Fruit fly (Drosophila melanogaster) whole organism, embryonic: ENCODE data around the gene CG31287.

ENCODE experiments used
- Asciz ChIP-seq: fragments of 200-800 bp; sonication (Bioruptor generic); optimal IDR thresholded peaks from 2 replicates; lab custom pipeline; 2017; ENCODE audit warnings: missing biosample characterization, mild to moderate bottlenecking, missing genetic modification characterization, missing genetic modification reagents
- Awh ChIP-seq: fragments of 200-800 bp; sonication (Bioruptor generic); IDR thresholded peaks from 2 replicates; pipeline ENCODE4, ENCODE4 v1.3.6; 2022; ENCODE audit warnings: missing biosample characterization, missing genetic modification characterization
- B-H2 ChIP-seq: fragments of 200-800 bp; sonication (Bioruptor generic); optimal IDR thresholded peaks from 2 replicates; lab custom pipeline; 2018; ENCODE audit warnings: missing biosample characterization, mild to moderate bottlenecking, missing genetic modification characterization
- CG1024 ChIP-seq: fragments of 200-800 bp; sonication (Bioruptor generic); IDR thresholded peaks from 2 replicates; pipeline ENCODE4 v1.3.6; 2022; ENCODE audit warnings: missing biosample characterization, missing genetic modification characterization
- CG10267 ChIP-seq: fragments of 200-800 bp; sonication (Bioruptor generic); optimal IDR thresholded peaks from 2 replicates; lab custom pipeline; 2018; ENCODE audit warnings: missing biosample characterization, mild to moderate bottlenecking, missing genetic modification characterization, moderate library complexity
- CG10366 ChIP-seq: fragments of 200-800 bp; sonication (Bioruptor generic); IDR thresholded peaks from 2 replicates; pipeline ENCODE4 v1.3.6; 2022; ENCODE audit warnings: missing biosample characterization, missing genetic modification characterization
- CG10654 ChIP-seq: fragments of 200-800 bp; sonication (Bioruptor generic); optimal IDR thresholded peaks from 2 replicates; lab custom pipeline; 2016; ENCODE audit warnings: missing biosample characterization, missing genetic modification characterization
- CG10959 ChIP-seq: fragments of 200-800 bp; sonication (Bioruptor generic); IDR thresholded peaks from 2 replicates; pipeline ENCODE4 v1.3.6; 2022; ENCODE audit warnings: missing biosample characterization, missing genetic modification characterization
- CG11456 ChIP-seq: fragments of 200-800 bp; sonication (Bioruptor generic); IDR thresholded peaks from 3 replicates; pipeline ENCODE4 v1.3.6; 2022; ENCODE audit warnings: missing biosample characterization, missing genetic modification characterization
- CG12071 ChIP-seq: fragments of 200-800 bp; sonication (Bioruptor generic); optimal IDR thresholded peaks from 3 replicates; lab custom pipeline; 2018; ENCODE audit warnings: missing biosample characterization, mild to moderate bottlenecking, missing genetic modification characterization
- CG13894 ChIP-seq: fragments of 200-800 bp; sonication (Bioruptor generic); optimal IDR thresholded peaks from 3 replicates; lab custom pipeline; 2018; ENCODE audit warnings: missing biosample characterization, mild to moderate bottlenecking, missing genetic modification characterization, moderate library complexity
- CG1603 ChIP-seq: fragments of 200-800 bp; sonication (Bioruptor generic); optimal IDR thresholded peaks from 2 replicates; lab custom pipeline; 2019; ENCODE audit warnings: missing biosample characterization, mild to moderate bottlenecking, missing genetic modification characterization, moderate library complexity
- CG17359 ChIP-seq: fragments of 200-800 bp; sonication (Bioruptor generic); optimal IDR thresholded peaks from 3 replicates; lab custom pipeline; 2018; ENCODE audit warnings: missing biosample characterization, mild to moderate bottlenecking, missing genetic modification characterization, moderate library complexity
- CG17361 ChIP-seq: fragments of 200-800 bp; sonication (Bioruptor generic); IDR thresholded peaks from 3 replicates; pipeline ENCODE4 v1.3.6; 2022; ENCODE audit warnings: missing biosample characterization, missing genetic modification characterization
- CG17829 ChIP-seq: fragments of 200-800 bp; optimal IDR thresholded peaks from 2 replicates; lab custom pipeline; 2019; ENCODE audit warnings: missing biosample characterization, mild to moderate bottlenecking, missing genetic modification characterization, moderate library complexity
- CG2116 ChIP-seq: fragments of 200-800 bp; sonication (Bioruptor generic); optimal IDR thresholded peaks from 3 replicates; lab custom pipeline; 2018; ENCODE audit warnings: missing biosample characterization, mild to moderate bottlenecking, missing genetic modification characterization
- CG2889 ChIP-seq: fragments of 200-800 bp; sonication (Bioruptor generic); IDR thresholded peaks from 3 replicates; pipeline ENCODE4 v1.3.6; 2022; ENCODE audit warnings: missing biosample characterization, missing genetic modification characterization
- CG3281 ChIP-seq: fragments of 200-800 bp; sonication (Bioruptor generic); optimal IDR thresholded peaks from 3 replicates; lab custom pipeline; 2017; ENCODE audit warnings: missing biosample characterization, mild to moderate bottlenecking, missing genetic modification characterization
- CG4328 ChIP-seq: fragments of 200-800 bp; sonication (Bioruptor generic); optimal IDR thresholded peaks from 3 replicates; lab custom pipeline; 2017; ENCODE audit warnings: missing biosample characterization, missing genetic modification reagents, missing genetic modification characterization
- CG4707 ChIP-seq: fragments of 200-800 bp; sonication (Bioruptor generic); optimal IDR thresholded peaks from 2 replicates; lab custom pipeline; 2018; ENCODE audit warnings: missing biosample characterization, mild to moderate bottlenecking, missing genetic modification characterization, moderate library complexity
- CG6175 ChIP-seq: fragments of 200-800 bp; sonication (Bioruptor generic); IDR thresholded peaks from 3 replicates; pipeline ENCODE4 v1.3.6; 2022; ENCODE audit warnings: missing biosample characterization, missing genetic modification characterization
- CG7357 ChIP-seq: fragments of 200-800 bp; sonication (Bioruptor generic); IDR thresholded peaks from 3 replicates; pipeline ENCODE4 v1.3.6; 2022; ENCODE audit warnings: missing biosample characterization, missing genetic modification characterization
- CG8359 ChIP-seq: fragments of 200-800 bp; sonication (Bioruptor generic); optimal IDR thresholded peaks from 2 replicates; lab custom pipeline; 2017; ENCODE audit warnings: missing biosample characterization, mild to moderate bottlenecking, missing genetic modification characterization, borderline replicate concordance
- CoRest ChIP-seq: fragments of 200-800 bp; sonication (Bioruptor generic); optimal IDR thresholded peaks from 3 replicates; lab custom pipeline; 2018; ENCODE audit warnings: missing biosample characterization, mild to moderate bottlenecking, missing genetic modification characterization, moderate library complexity
- Dref ChIP-seq: fragments of 200-800 bp; sonication (Bioruptor generic); IDR thresholded peaks from 2 replicates; pipeline ENCODE4 v1.3.6; 2022; ENCODE audit warnings: missing biosample characterization, missing genetic modification characterization
- Drgx ChIP-seq: fragments of 200-800 bp; sonication (Bioruptor generic); IDR thresholded peaks from 2 replicates; pipeline ENCODE4 v1.3.6; 2022; ENCODE audit warnings: missing biosample characterization, missing genetic modification characterization
- E2f2 ChIP-seq: fragments of 200-800 bp; sonication (Bioruptor generic); IDR thresholded peaks from 2 replicates; pipeline ENCODE4 v1.3.6; 2022; ENCODE audit warnings: missing biosample characterization, missing genetic modification characterization
- HHEX ChIP-seq: fragments of 200-800 bp; sonication (Bioruptor generic); optimal IDR thresholded peaks from 3 replicates; lab custom pipeline; 2017; ENCODE audit warnings: missing biosample characterization, mild to moderate bottlenecking, missing genetic modification characterization, missing genetic modification reagents
- Hey ChIP-seq: fragments of 200-800 bp; sonication (Bioruptor generic); optimal IDR thresholded peaks from 3 replicates; lab custom pipeline; 2018; ENCODE audit warnings: missing biosample characterization, mild to moderate bottlenecking, missing genetic modification characterization
- Vsx1 ChIP-seq: fragments of 200-800 bp; sonication (Bioruptor generic); optimal IDR thresholded peaks from 2 replicates; lab custom pipeline; 2017; ENCODE audit warnings: missing biosample characterization, mild to moderate bottlenecking, missing genetic modification characterization, missing genetic modification reagents
- abd-A ChIP-seq: fragments of 200-800 bp; sonication (Bioruptor generic); optimal IDR thresholded peaks from 3 replicates; lab custom pipeline; 2019; ENCODE audit warnings: missing biosample characterization, mild to moderate bottlenecking, missing genetic modification characterization, moderate library complexity
- ase ChIP-seq: fragments of 200-800 bp; sonication (Bioruptor generic); IDR thresholded peaks from 3 replicates; pipeline ENCODE4 v1.3.6; 2022; ENCODE audit warnings: missing biosample characterization, missing genetic modification characterization
- bab2 ChIP-seq: fragments of 200-800 bp; sonication (Bioruptor generic); optimal IDR thresholded peaks from 2 replicates; lab custom pipeline; 2016; ENCODE audit warnings: missing biosample characterization, missing genetic modification characterization
- chif ChIP-seq, 2 experiments: fragments of 200-800 bp; sonication (Bioruptor generic); optimal IDR thresholded peaks; 3 replicates each; lab custom pipeline; 2016; ENCODE audit warnings: missing biosample characterization in 2 of 2, missing genetic modification characterization in 2 of 2
- crc ChIP-seq: fragments of 200-800 bp; sonication (Bioruptor generic); optimal IDR thresholded peaks from 2 replicates; lab custom pipeline; 2016; ENCODE audit warnings: missing biosample characterization, missing genetic modification characterization
- croc ChIP-seq: fragments of 200-800 bp; sonication (Bioruptor generic); conservative IDR thresholded peaks from 3 replicates; pipeline ENCODE4 v1.3.6; 2022; ENCODE audit warnings: missing biosample characterization, missing genetic modification characterization
- crol ChIP-seq: fragments of 200-800 bp; sonication (Bioruptor generic); IDR thresholded peaks from 2 replicates; pipeline ENCODE4 v1.3.6; 2022; ENCODE audit warnings: missing biosample characterization, missing genetic modification characterization
- dm ChIP-seq: fragments of 200-800 bp; sonication (Bioruptor generic); optimal IDR thresholded peaks from 3 replicates; lab custom pipeline; 2016; ENCODE audit warnings: missing biosample characterization, missing genetic modification characterization
- fd64A ChIP-seq: fragments of 200-800 bp; sonication (Bioruptor generic); optimal IDR thresholded peaks from 3 replicates; lab custom pipeline; 2018; ENCODE audit warnings: missing biosample characterization, mild to moderate bottlenecking, missing genetic modification characterization
- ftz-f1 ChIP-seq: fragments of 200-800 bp; sonication (Bioruptor generic); optimal IDR thresholded peaks from 2 replicates; lab custom pipeline; 2016; ENCODE audit warnings: missing biosample characterization, missing genetic modification characterization
- gcm2 ChIP-seq: fragments of 200-800 bp; sonication (Bioruptor generic); optimal IDR thresholded peaks from 2 replicates; lab custom pipeline; 2016; ENCODE audit warnings: missing biosample characterization, missing genetic modification characterization
- jumu ChIP-seq: fragments of 200-800 bp; sonication (Bioruptor generic); optimal IDR thresholded peaks from 3 replicates; lab custom pipeline; 2016; ENCODE audit warnings: missing biosample characterization, missing genetic modification characterization
- nerfin-2 ChIP-seq: fragments of 200-800 bp; sonication (Bioruptor generic); IDR thresholded peaks from 2 replicates; pipeline ENCODE4 v1.3.6; 2022; ENCODE audit warnings: missing biosample characterization, missing genetic modification characterization; ENCODE audit not compliant: partially characterized antibody
- otp ChIP-seq: fragments of 200-800 bp; sonication (Bioruptor generic); IDR thresholded peaks from 3 replicates; pipeline ENCODE4, ENCODE4 v1.3.6; 2022; ENCODE audit warnings: missing biosample characterization, missing genetic modification characterization
- pho ChIP-seq: fragments of 200-800 bp; sonication (Bioruptor generic); optimal IDR thresholded peaks from 2 replicates; lab custom pipeline; 2016; ENCODE audit warnings: missing biosample characterization, missing genetic modification characterization
- sd ChIP-seq: fragments of 200-800 bp; sonication (Bioruptor generic); optimal IDR thresholded peaks from 3 replicates; lab custom pipeline; 2018; ENCODE audit warnings: missing biosample characterization, mild to moderate bottlenecking, missing genetic modification characterization, moderate library complexity
- sens ChIP-seq: fragments of 200-800 bp; sonication (Bioruptor generic); peaks from one replicate; lab custom pipeline; 2016; ENCODE audit warnings: missing biosample characterization, missing genetic modification characterization
- ssp ChIP-seq: fragments of 200-800 bp; sonication (Bioruptor generic); IDR thresholded peaks from 2 replicates; pipeline ENCODE4 v1.3.6; 2022; ENCODE audit warnings: missing biosample characterization, missing genetic modification characterization
- toy ChIP-seq: fragments of 200-800 bp; sonication (Bioruptor generic); IDR thresholded peaks from 2 replicates; pipeline ENCODE4 v1.3.6; 2022; ENCODE audit warnings: missing biosample characterization, missing genetic modification characterization
- zfh2 ChIP-seq: fragments of 200-800 bp; sonication (Bioruptor generic); optimal IDR thresholded peaks from 2 replicates; lab custom pipeline; 2016; ENCODE audit warnings: missing biosample characterization, missing genetic modification characterization

CG31287 gene

DNA sequence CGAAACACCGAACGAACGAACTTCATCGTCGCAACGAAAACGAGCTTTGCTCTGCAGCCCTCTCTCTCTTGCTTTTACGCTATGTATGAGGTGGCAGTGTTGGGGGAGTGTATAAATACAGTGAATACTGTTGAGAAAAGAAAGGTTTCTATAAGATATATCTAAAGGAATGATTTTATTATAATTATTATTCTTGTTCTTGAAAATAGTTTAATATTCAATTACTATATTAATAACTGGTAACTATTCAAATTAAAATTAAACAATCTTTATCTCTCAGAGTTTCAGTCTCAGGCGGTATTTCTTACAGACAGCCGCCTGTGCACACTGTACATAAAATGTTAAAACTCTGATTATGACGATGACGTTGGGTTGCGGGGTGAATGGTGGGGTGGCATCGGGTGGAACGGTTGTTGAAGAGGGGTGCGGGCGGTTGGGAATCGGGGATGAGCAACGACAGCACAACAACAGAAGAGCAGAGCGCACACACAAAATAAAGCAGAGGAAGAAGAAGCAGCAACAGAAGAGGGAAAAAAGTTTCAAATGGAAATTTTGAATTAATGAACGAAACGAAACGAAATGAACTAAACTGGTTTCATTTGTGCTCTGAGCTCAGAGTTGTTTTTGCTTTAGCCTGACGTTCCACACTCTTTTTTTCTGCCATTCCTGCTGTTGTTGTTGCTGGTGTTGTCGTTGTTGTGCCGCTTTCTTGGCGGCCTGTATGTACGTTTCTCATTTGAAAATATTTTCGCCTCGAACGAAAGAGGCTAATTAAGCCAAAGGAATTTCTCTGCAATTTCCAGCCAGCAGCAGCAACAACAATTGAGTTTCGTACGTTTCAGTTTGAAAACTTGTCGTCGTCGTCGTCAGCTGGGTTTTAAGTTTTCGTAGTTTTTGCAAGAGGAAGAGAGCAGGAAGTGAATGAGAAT is 33.8 kb downstream of the CG31287 start (continued):
- TF ChIP-seq CG10654 (GFP tag; lab: Kevin White, UChicago) (peak; percentile 96), CG4328 (GFP tag; lab: Kevin White, UChicago) (peak; percentile 97), CG10267 (tag; lab: Kevin White, UChicago) (peak; percentile 96), CG17361 (GFP tag; lab: Robert Waterston, UW) (no peak), ase (no peak), nerfin-2 (GFP tag; lab: Robert Waterston, UW) (no peak), CG10366 (no peak), CG12071 (GFP tag; lab: Kevin White, UChicago) (peak; percentile 91), CG17359 (tag; lab: Kevin White, UChicago) (peak; percentile 99), CG2116 (GFP tag; lab: Kevin White, UChicago) (peak; percentile 74), abd-A (peak; percentile 99), CG1603 (tag; lab: Kevin White, UChicago) (peak; percentile 72), bab2 (peak; percentile 88), Awh (GFP tag; lab: Robert Waterston, UW) (no peak), dm (GFP tag; lab: Kevin White, UChicago) (no peak), HHEX (GFP tag; lab: Kevin White, UChicago) (peak; percentile 97), Hey (peak; percentile 43), CG8359 (GFP tag; lab: Kevin White, UChicago) (peak; percentile 91), toy (no peak), Vsx1 (peak; percentile 88), sens (GFP tag; lab: Kevin White, UChicago) (peak; percentile 96), Dref (no peak), CG6175 (GFP tag; lab: Robert Waterston, UW) (no peak), CG17829 (tag; lab: Kevin White, UChicago) (peak; percentile 99), gcm2 (GFP tag; lab: Kevin White, UChicago) (no peak), ssp (GFP tag; lab: Robert Waterston, UW) (no peak), CG2889 (GFP tag; lab: Robert Waterston, UW) (no peak), crc (peak; percentile 76), zfh2 (peak; percentile 84), pho (peak; percentile 68), CG11456 (GFP tag; lab: Robert Waterston, UW) (no peak), sd (tag; lab: Kevin White, UChicago) (peak; percentile 82), chif (GFP tag; optimal IDR thresholded peaks at IDR 0.05; lab: Kevin White, UChicago) (peak; percentile 62 to 81), fd64A (GFP tag; lab: Kevin White, UChicago) (peak; percentile 90), CG10959 (GFP tag; lab: Robert Waterston, UW) (no peak), CG4707 (GFP tag; lab: Kevin White, UChicago) (peak; percentile 90), croc (GFP tag; lab: Robert Waterston, UW) (peak; percentile 97), ftz-f1 (GFP tag; lab: Kevin White, UChicago) (no peak), jumu (GFP tag; lab: Kevin White, UChicago) (peak; percentile 78), E2f2 (GFP tag; lab: Robert Waterston, UW) (no peak), B-H2 (GFP tag; lab: Kevin White, UChicago) (peak; percentile 96), Asciz (GFP tag; lab: Kevin White, UChicago) (peak; percentile 96), CG1024 (GFP tag; lab: Robert Waterston, UW) (no peak), CG3281 (GFP tag; lab: Kevin White, UChicago) (peak; percentile 98), Drgx (GFP tag; lab: Robert Waterston, UW) (no peak), crol (GFP tag; lab: Robert Waterston, UW) (no peak), CG13894 (tag; lab: Kevin White, UChicago) (peak; percentile 95), CG7357 (GFP tag; lab: Robert Waterston, UW) (peak; percentile 93), CoRest (tag; lab: Kevin White, UChicago) (peak; percentile 99), otp (GFP tag; lab: Robert Waterston, UW) (no peak)
